Fruit fly (Drosophila melanogaster) whole organism, embryonic: ENCODE results near the gene CG6330.

Source experiments
- Atf3 ChIP-seq: fragments of 200-800 bp; sonication (Bioruptor generic); optimal IDR thresholded peaks from 3 replicates; lab custom pipeline; 2016; ENCODE audit warnings: missing biosample characterization, missing genetic modification characterization
- Atf6 ChIP-seq: fragments of 200-800 bp; sonication (Bioruptor generic); IDR thresholded peaks from 2 replicates; pipeline ENCODE4 v1.3.6; 2022; ENCODE audit warnings: missing biosample characterization, missing genetic modification characterization
- B-H1 ChIP-seq: fragments of 200-800 bp; sonication (Bioruptor generic); IDR thresholded peaks from 3 replicates; pipeline ENCODE4 v1.3.6; 2022; ENCODE audit warnings: missing biosample characterization, missing genetic modification characterization
- Bteb2 ChIP-seq: fragments of 200-800 bp; sonication (Bioruptor generic); optimal IDR thresholded peaks from 2 replicates; lab custom pipeline; 2016; ENCODE audit warnings: missing biosample characterization, missing genetic modification characterization
- CG10147 ChIP-seq: fragments of 200-800 bp; sonication (Bioruptor generic); optimal IDR thresholded peaks from 2 replicates; lab custom pipeline; 2019; ENCODE audit warnings: missing biosample characterization, mild to moderate bottlenecking, missing genetic modification characterization, moderate library complexity
- CG10209 ChIP-seq: fragments of 200-800 bp; sonication (Bioruptor generic); optimal IDR thresholded peaks from 3 replicates; lab custom pipeline; 2017; ENCODE audit warnings: missing biosample characterization, mild to moderate bottlenecking, missing genetic modification characterization, missing genetic modification reagents
- CG10321 ChIP-seq: fragments of 200-800 bp; sonication (Bioruptor generic); IDR thresholded peaks from 2 replicates; pipeline ENCODE4 v1.3.6; 2022; ENCODE audit warnings: missing biosample characterization, missing genetic modification characterization
- CG10654 ChIP-seq: fragments of 200-800 bp; sonication (Bioruptor generic); optimal IDR thresholded peaks from 2 replicates; lab custom pipeline; 2016; ENCODE audit warnings: missing biosample characterization, missing genetic modification characterization
- CG13287 ChIP-seq: fragments of 200-800 bp; sonication (Bioruptor generic); IDR thresholded peaks from 2 replicates; pipeline ENCODE4 v1.3.6; 2022; ENCODE audit warnings: missing biosample characterization, missing genetic modification characterization; ENCODE audit not compliant: partially characterized antibody
- CG13296 ChIP-seq: fragments of 200-800 bp; sonication (Bioruptor generic); optimal IDR thresholded peaks from 3 replicates; lab custom pipeline; 2018; ENCODE audit warnings: missing biosample characterization, mild to moderate bottlenecking, missing genetic modification characterization
- CG14965 ChIP-seq: fragments of 200-800 bp; sonication (Bioruptor generic); optimal IDR thresholded peaks from 2 replicates; lab custom pipeline; 2016; ENCODE audit warnings: missing biosample characterization, missing genetic modification characterization, borderline replicate concordance
- CG17802 ChIP-seq: fragments of 200-800 bp; sonication (Bioruptor generic); optimal IDR thresholded peaks from 2 replicates; lab custom pipeline; 2018; ENCODE audit warnings: missing biosample characterization, mild to moderate bottlenecking, missing genetic modification characterization, moderate library complexity
- CG18476 ChIP-seq: fragments of 200-800 bp; sonication (Bioruptor generic); optimal IDR thresholded peaks from 2 replicates; lab custom pipeline; 2016; ENCODE audit warnings: missing biosample characterization, mild to moderate bottlenecking, missing genetic modification characterization
- CG2678 ChIP-seq: fragments of 200-800 bp; sonication (Bioruptor generic); optimal IDR thresholded peaks from 3 replicates; lab custom pipeline; 2019; ENCODE audit warnings: missing biosample characterization, mild to moderate bottlenecking, missing genetic modification characterization, moderate library complexity
- CG34376 ChIP-seq: fragments of 200-800 bp; sonication (Bioruptor generic); optimal IDR thresholded peaks from 2 replicates; lab custom pipeline; 2018; ENCODE audit warnings: missing biosample characterization, mild to moderate bottlenecking, missing genetic modification characterization
- CG4360 ChIP-seq: fragments of 200-800 bp; sonication (Bioruptor generic); IDR thresholded peaks from 2 replicates; pipeline ENCODE4 v1.3.6; 2022; ENCODE audit warnings: missing biosample characterization, missing genetic modification characterization
- CG4424 ChIP-seq: fragments of 200-800 bp; sonication (Bioruptor generic); optimal IDR thresholded peaks from 3 replicates; lab custom pipeline; 2016; ENCODE audit warnings: missing biosample characterization, missing genetic modification characterization
- CG4617 ChIP-seq: fragments of 200-800 bp; sonication (Bioruptor generic); optimal IDR thresholded peaks from 3 replicates; lab custom pipeline; 2016; ENCODE audit warnings: missing biosample characterization, missing genetic modification characterization, borderline replicate concordance
- CG6791 ChIP-seq: fragments of 200-800 bp; sonication (Bioruptor generic); IDR thresholded peaks from 3 replicates; pipeline ENCODE4 v1.3.6; 2022; ENCODE audit warnings: missing biosample characterization, missing genetic modification characterization; ENCODE audit not compliant: partially characterized antibody
- CG6813 ChIP-seq: fragments of 200-800 bp; sonication (Bioruptor generic); optimal IDR thresholded peaks from 2 replicates; lab custom pipeline; 2017; ENCODE audit warnings: missing biosample characterization, missing genetic modification characterization, mild to moderate bottlenecking, moderate library complexity, missing genetic modification reagents
- CG6854 ChIP-seq: fragments of 200-800 bp; sonication (Bioruptor generic); optimal IDR thresholded peaks from 3 replicates; lab custom pipeline; 2017; ENCODE audit warnings: missing biosample characterization, mild to moderate bottlenecking, missing genetic modification characterization
- CG7357 ChIP-seq: fragments of 200-800 bp; sonication (Bioruptor generic); IDR thresholded peaks from 3 replicates; pipeline ENCODE4 v1.3.6; 2022; ENCODE audit warnings: missing biosample characterization, missing genetic modification characterization
- CG9876 ChIP-seq: fragments of 200-800 bp; sonication (Bioruptor generic); optimal IDR thresholded peaks from 2 replicates; lab custom pipeline; 2016; ENCODE audit warnings: missing biosample characterization, missing genetic modification characterization
- CG9932 ChIP-seq: fragments of 200-800 bp; sonication (Bioruptor generic); IDR thresholded peaks from 2 replicates; pipeline ENCODE4 v1.3.6; 2022; ENCODE audit warnings: missing biosample characterization, missing genetic modification characterization
- CHES-1-like ChIP-seq: fragments of 200-800 bp; sonication (Bioruptor generic); optimal IDR thresholded peaks from 2 replicates; lab custom pipeline; 2016; ENCODE audit warnings: missing biosample characterization, missing genetic modification characterization
- Dip2 ChIP-seq: fragments of 200-800 bp; sonication (Bioruptor generic); IDR thresholded peaks from 2 replicates; pipeline ENCODE4 v1.3.6; 2022; ENCODE audit warnings: missing biosample characterization, missing genetic modification characterization
- Dref ChIP-seq: fragments of 200-800 bp; sonication (Bioruptor generic); IDR thresholded peaks from 2 replicates; pipeline ENCODE4 v1.3.6; 2022; ENCODE audit warnings: missing biosample characterization, missing genetic modification characterization
- Elba2 ChIP-seq: fragments of 200-800 bp; sonication (Bioruptor generic); optimal IDR thresholded peaks from 3 replicates; lab custom pipeline; 2016; ENCODE audit warnings: missing biosample characterization, missing genetic modification characterization
- H2.0 ChIP-seq: fragments of 200-800 bp; sonication (Bioruptor generic); IDR thresholded peaks from 2 replicates; pipeline ENCODE4 v1.3.6; 2022; ENCODE audit warnings: missing biosample characterization, missing genetic modification characterization
- Hr78 ChIP-seq, 2 experiments: fragments of 200-800 bp in 1 of 2; fragments of >200 bp in 1 of 2; sonication (Bioruptor generic) in 1 of 2; optimal IDR thresholded peaks; 2 replicates each; lab custom pipeline; 2017 to 2019; ENCODE audit warnings: missing biosample characterization in 2 of 2, missing genetic modification characterization in 2 of 2, mild to moderate bottlenecking in 1 of 2, moderate library complexity in 1 of 2
- Lpt ChIP-seq: fragments of >200 bp; optimal IDR thresholded peaks from 2 replicates; lab custom pipeline; 2018; ENCODE audit warnings: missing biosample characterization, missing genetic modification characterization
- Oli ChIP-seq: fragments of 200-800 bp; sonication (Bioruptor generic); optimal IDR thresholded peaks from 2 replicates; lab custom pipeline; 2018; ENCODE audit warnings: missing biosample characterization, mild to moderate bottlenecking, missing genetic modification characterization, moderate library complexity
- Sox100B ChIP-seq: fragments of 200-800 bp; sonication (Bioruptor generic); optimal IDR thresholded peaks from 3 replicates; lab custom pipeline; 2018; ENCODE audit warnings: missing biosample characterization, mild to moderate bottlenecking, missing genetic modification characterization
- Sox102F ChIP-seq: fragments of 200-800 bp; sonication (Bioruptor generic); optimal IDR thresholded peaks from 2 replicates; lab custom pipeline; 2018; ENCODE audit warnings: missing biosample characterization, mild to moderate bottlenecking, missing genetic modification characterization, moderate library complexity
- Spps ChIP-seq: fragments of 200-800 bp; sonication (Bioruptor generic); optimal IDR thresholded peaks from 2 replicates; lab custom pipeline; 2018; ENCODE audit warnings: missing biosample characterization, mild to moderate bottlenecking, missing genetic modification characterization
- Usf ChIP-seq: fragments of 200-800 bp; sonication (Bioruptor generic); optimal IDR thresholded peaks from 2 replicates; lab custom pipeline; 2017; ENCODE audit warnings: missing genotype, missing biosample characterization, missing genetic modification characterization
- abd-A ChIP-seq: fragments of 200-800 bp; sonication (Bioruptor generic); optimal IDR thresholded peaks from 3 replicates; lab custom pipeline; 2019; ENCODE audit warnings: missing biosample characterization, mild to moderate bottlenecking, missing genetic modification characterization, moderate library complexity
- az2 ChIP-seq: fragments of 200-800 bp; sonication (Bioruptor generic); optimal IDR thresholded peaks from 3 replicates; lab custom pipeline; 2016; ENCODE audit warnings: missing biosample characterization, missing genetic modification characterization
- bowl ChIP-seq: fragments of 200-800 bp; sonication (Bioruptor generic); IDR thresholded peaks from 2 replicates; pipeline ENCODE4 v1.3.6; 2022; ENCODE audit warnings: missing biosample characterization, missing genetic modification characterization
- cg ChIP-seq: fragments of 200-800 bp; sonication (Bioruptor generic); optimal IDR thresholded peaks from 3 replicates; lab custom pipeline; 2019; ENCODE audit warnings: missing biosample characterization, mild to moderate bottlenecking, missing genetic modification characterization, moderate library complexity
- eve ChIP-seq, 2 experiments: fragments of >200 bp; optimal IDR thresholded peaks; 2 replicates each; lab custom pipeline; 2017; ENCODE audit warnings: missing biosample characterization in 2 of 2, missing genetic modification characterization in 2 of 2
- fd102C ChIP-seq: fragments of 200-800 bp; sonication (Bioruptor generic); optimal IDR thresholded peaks from 2 replicates; lab custom pipeline; 2018; ENCODE audit warnings: missing biosample characterization, mild to moderate bottlenecking, missing genetic modification characterization, moderate library complexity
- fu2 ChIP-seq: fragments of 200-800 bp; sonication (Bioruptor generic); optimal IDR thresholded peaks from 2 replicates; lab custom pipeline; 2016; ENCODE audit warnings: missing biosample characterization, missing genetic modification characterization
- gt ChIP-seq: fragments of 200-800 bp; sonication (Bioruptor generic); IDR thresholded peaks from 2 replicates; pipeline ENCODE4 v1.3.6; 2022; ENCODE audit warnings: missing biosample characterization, missing genetic modification characterization
- ham ChIP-seq: fragments of 200-800 bp; sonication (Bioruptor generic); IDR thresholded peaks from 2 replicates; pipeline ENCODE4 v1.3.6; 2022; ENCODE audit warnings: missing biosample characterization, missing genetic modification characterization
- lmd ChIP-seq: fragments of 200-800 bp; sonication (Bioruptor generic); IDR thresholded peaks from 2 replicates; pipeline ENCODE4 v1.3.6; 2022; ENCODE audit warnings: missing biosample characterization, missing genetic modification characterization
- luna ChIP-seq: fragments of 200-800 bp; sonication (Bioruptor generic); optimal IDR thresholded peaks from 2 replicates; lab custom pipeline; 2016; ENCODE audit warnings: missing biosample characterization, missing genetic modification characterization
- row ChIP-seq: fragments of 200-800 bp; sonication (Bioruptor generic); IDR thresholded peaks from 3 replicates; pipeline ENCODE4 v1.3.6; 2022; ENCODE audit warnings: missing biosample characterization, missing genetic modification characterization
- sd ChIP-seq: fragments of 200-800 bp; sonication (Bioruptor generic); optimal IDR thresholded peaks from 3 replicates; lab custom pipeline; 2018; ENCODE audit warnings: missing biosample characterization, mild to moderate bottlenecking, missing genetic modification characterization, moderate library complexity
- zfh1 ChIP-seq: fragments of 200-800 bp; sonication (Bioruptor generic); IDR thresholded peaks from 3 replicates; pipeline ENCODE4 v1.3.6; 2022; ENCODE audit warnings: missing biosample characterization, missing genetic modification characterization

The CG6330 gene

dm6 chr3R:26988412-26988981 is 30.2 kb upstream of the CG6330 start, which contains the start of gene CG31075 (continued):
- no peak for TF ChIP-seq ham
- peak; percentile 3 for TF ChIP-seq Usf (GFP tag; lab: Kevin White, UChicago)
- no peak for TF ChIP-seq CHES-1-like (GFP tag; lab: Kevin White, UChicago)
- TF ChIP-seq CG34376 (GFP tag; lab: Kevin White, UChicago) = no peak
- TF ChIP-seq Hr78 (GFP tag; optimal IDR thresholded peaks at IDR 0.05; lab: Kevin White, UChicago) = no peak
- TF ChIP-seq CG13287 = no peak; the same call in 1 of the 2 replicates
- no peak for TF ChIP-seq gt
- TF ChIP-seq Oli (tag; lab: Kevin White, UChicago) = no peak
- peak; percentile 28 for TF ChIP-seq CG4424
- TF ChIP-seq CG4360 (GFP tag; lab: Robert Waterston, UW) = no peak
- no peak for TF ChIP-seq eve (GFP tag; optimal IDR thresholded peaks at IDR 0.05; lab: Kevin White, UChicago)
- TF ChIP-seq CG17802 (tag; lab: Kevin White, UChicago) = no peak
- TF ChIP-seq CG10147 (GFP tag; lab: Kevin White, UChicago) = peak; percentile 63
- peak; percentile 24 for TF ChIP-seq CG6854 (GFP tag; lab: Kevin White, UChicago)
- no peak for TF ChIP-seq sd
- no peak for TF ChIP-seq luna (GFP tag; lab: Kevin White, UChicago)
- TF ChIP-seq CG10654 = peak; percentile 8
- TF ChIP-seq CG10209 = no peak
- TF ChIP-seq Bteb2 (GFP tag; lab: Kevin White, UChicago) = no peak
- TF ChIP-seq zfh1 = peak; percentile 11; the same call in 1 of the 3 replicates
- no peak for TF ChIP-seq CG9876
- TF ChIP-seq CG4617 (GFP tag; lab: Kevin White, UChicago) = no peak
- TF ChIP-seq fd102C (GFP tag; lab: Kevin White, UChicago) = no peak
- TF ChIP-seq Spps = no peak
- no peak for TF ChIP-seq CG10321 (GFP tag; lab: Robert Waterston, UW)
- no peak for TF ChIP-seq CG7357
- no peak for TF ChIP-seq bowl (GFP tag; lab: Robert Waterston, UW)
- TF ChIP-seq Atf6 (GFP tag; lab: Robert Waterston, UW) = peak; percentile 77
- peak; percentile 26; the same call in 1 of the 2 replicates for TF ChIP-seq lmd
- no peak for TF ChIP-seq CG14965 (GFP tag; lab: Kevin White, UChicago)
- peak; percentile 52 for TF ChIP-seq CG18476
- TF ChIP-seq abd-A (tag; lab: Kevin White, UChicago) = no peak
- TF ChIP-seq fu2 (GFP tag; lab: Kevin White, UChicago) = no peak
- no peak for TF ChIP-seq cg (GFP tag; lab: Kevin White, UChicago)
- TF ChIP-seq row (GFP tag; lab: Robert Waterston, UW) = peak; percentile 79
- peak; percentile 15 for TF ChIP-seq CG13296 (GFP tag; lab: Kevin White, UChicago)
- peak; percentile 60 for TF ChIP-seq CG2678 (tag; lab: Kevin White, UChicago)
- TF ChIP-seq az2 = no peak
- TF ChIP-seq CG6813 (GFP tag; lab: Kevin White, UChicago) = peak; percentile 52
- TF ChIP-seq Dip2 (GFP tag; lab: Robert Waterston, UW) = no peak
- TF ChIP-seq Elba2 = no peak
- TF ChIP-seq CG6791 (GFP tag; lab: Robert Waterston, UW) = no peak
- TF ChIP-seq H2.0 = peak; percentile 59; the same call in 1 of the 2 replicates
- TF ChIP-seq CG9932 (GFP tag; lab: Robert Waterston, UW) = peak; percentile 86
- no peak for TF ChIP-seq Lpt (GFP tag; lab: Kevin White, UChicago)
- no peak for TF ChIP-seq Atf3
- peak; percentile 14 for TF ChIP-seq Sox102F (GFP tag; lab: Kevin White, UChicago)
- peak; percentile 28; the same call in 1 of the 3 replicates for TF ChIP-seq B-H1 (GFP tag; lab: Robert Waterston, UW)
- TF ChIP-seq Sox100B (GFP tag; lab: Kevin White, UChicago) = no peak
- no peak for TF ChIP-seq Dref (GFP tag; lab: Robert Waterston, UW)
